Worm (Caenorhabditis elegans): Measurements from ENCODE around the gene C53D6.6.

C53D6.6 gene

DNA sequence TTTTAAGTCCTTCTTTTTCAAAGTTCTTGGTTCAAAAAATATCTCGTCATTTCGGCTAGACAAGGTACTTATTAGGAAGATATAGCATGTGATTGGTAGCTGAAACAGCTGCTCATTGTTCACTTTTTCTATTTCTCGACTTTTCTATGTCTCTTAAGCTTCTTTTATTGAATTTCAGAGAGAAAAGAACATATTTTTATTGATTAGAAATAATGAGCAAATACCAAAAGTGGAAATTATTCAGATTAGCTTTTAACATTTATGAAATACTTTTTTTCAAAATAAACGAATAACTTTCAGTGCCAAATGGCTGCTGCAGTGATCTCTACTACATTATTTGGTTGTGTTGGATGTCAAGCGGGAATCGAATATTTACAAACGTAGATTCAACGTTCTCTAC lies 47.9 kb downstream of the C53D6.6 start, which contains the start of gene nstp-1:
TSS of gene nstp-1 (plus strand) at position 301 of the 400 bp plus-strand sequence.
- TF ChIP-seq dao-5 (tag; optimal IDR thresholded peaks at IDR 0.05): no peak
- no peak for TF ChIP-seq him-1 (tag; optimal IDR thresholded peaks at IDR 0.05)
- TF ChIP-seq W03F9.2 (tag; optimal IDR thresholded peaks at IDR 0.05): no peak

DNA sequence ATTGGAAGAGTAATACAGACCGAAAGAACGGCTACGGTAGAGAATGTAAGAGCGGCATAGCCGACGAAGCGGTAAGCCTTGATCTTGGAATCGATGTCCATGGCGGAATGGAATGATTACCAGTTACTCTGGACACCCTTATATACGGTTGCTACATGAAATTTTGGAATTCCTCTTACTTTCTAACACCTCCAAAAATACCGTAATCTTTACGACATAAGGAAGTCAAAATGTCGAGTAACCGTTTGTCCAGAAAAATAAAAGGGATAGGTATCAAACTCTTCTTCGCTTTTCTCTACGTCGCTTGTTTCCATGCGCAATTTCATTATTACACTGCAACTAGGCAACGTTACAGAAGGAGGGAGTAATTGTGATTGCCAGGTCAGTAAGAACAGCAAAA lies 52.8 kb downstream of the C53D6.6 start, which contains the start of gene col-119:
TSS of gene col-119 (minus strand) at position 101 of the 400 bp plus-strand sequence.
- no peak for TF ChIP-seq him-1 (tag; optimal IDR thresholded peaks at IDR 0.05)
- no peak for TF ChIP-seq dao-5 (tag; optimal IDR thresholded peaks at IDR 0.05)
- TF ChIP-seq W03F9.2 (tag; optimal IDR thresholded peaks at IDR 0.05): no peak

DNA sequence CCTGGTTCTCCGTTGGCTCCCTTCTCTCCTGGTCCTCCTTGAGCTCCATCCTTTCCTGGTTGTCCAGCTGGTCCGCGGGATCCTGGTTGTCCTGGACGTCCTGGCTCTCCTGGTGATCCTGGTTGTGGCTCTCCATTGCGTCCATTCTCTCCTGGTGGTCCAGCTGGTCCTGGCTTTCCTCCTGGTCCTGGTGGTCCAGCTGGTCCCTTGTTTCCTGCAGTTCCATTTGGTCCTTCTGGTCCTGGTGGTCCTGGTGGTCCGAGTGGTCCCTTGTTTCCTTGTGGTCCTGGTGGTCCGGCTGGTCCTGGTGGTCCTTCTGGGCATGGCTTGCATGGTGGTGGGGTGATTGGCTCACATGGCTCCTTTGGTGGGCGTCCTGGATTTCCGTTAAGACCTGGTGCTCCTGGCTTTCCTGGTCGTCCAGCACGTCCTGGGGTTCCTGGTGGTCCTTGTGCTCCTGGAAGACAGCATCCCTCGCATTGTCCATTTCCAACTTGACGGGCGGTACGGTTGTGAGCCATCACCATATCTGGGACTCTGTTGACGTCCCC lies 53.3 kb downstream of the C53D6.6 start:
- TF ChIP-seq him-1 (tag; optimal IDR thresholded peaks at IDR 0.05) (no peak), W03F9.2 (tag; optimal IDR thresholded peaks at IDR 0.05) (no peak), dao-5 (tag; optimal IDR thresholded peaks at IDR 0.05) (no peak)

DNA sequence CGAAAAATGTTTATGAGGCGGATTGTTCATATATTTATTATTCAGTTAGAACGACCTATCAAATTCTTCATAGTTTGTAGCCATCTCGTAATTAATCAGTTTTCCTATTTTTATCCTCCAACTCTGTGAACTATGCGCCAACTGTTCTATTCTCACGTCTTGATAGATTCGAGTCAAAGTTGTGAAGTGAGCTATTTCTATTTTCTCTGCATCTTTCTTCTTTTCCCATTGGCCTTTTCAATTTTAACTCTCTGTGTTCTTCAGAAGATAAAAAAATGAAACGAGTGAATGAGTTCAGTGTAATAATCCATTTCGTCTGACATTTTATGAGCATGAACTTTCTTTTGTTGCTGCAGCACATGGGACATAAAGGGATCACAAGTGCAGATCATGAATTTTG lies 54.4 kb downstream of the C53D6.6 start:
- TF ChIP-seq dao-5 (tag; optimal IDR thresholded peaks at IDR 0.05) (no peak), W03F9.2 (tag; optimal IDR thresholded peaks at IDR 0.05) (no peak), him-1 (tag; optimal IDR thresholded peaks at IDR 0.05) (no peak)

Data from whole organism, L4/young adult.